Worm (Caenorhabditis elegans) whole organism, early embryonic: ENCODE data around the gene F56D5.3.

Source experiments
- B0310.2 ChIP-seq: sonication (generic microtip); optimal IDR thresholded peaks from 2 replicates; lab custom pipeline; 2016; ENCODE audit warnings: mild to moderate bottlenecking, missing genetic modification characterization, missing compliant biosample characterization
- ama-1 ChIP-seq: fragments of 150-350 bp; optimal IDR thresholded peaks from 2 replicates; lab custom pipeline; 2014
- ceh-36 ChIP-seq: sonication (generic microtip); optimal IDR thresholded peaks from 2 replicates; lab custom pipeline; 2016; ENCODE audit warnings: missing genetic modification characterization, inconsistent platforms, missing compliant biosample characterization
- hmg-4 ChIP-seq: fragments of 200-800 bp; sonication (Bioruptor generic); optimal IDR thresholded peaks from 2 replicates; lab custom pipeline; 2018; ENCODE audit warnings: mild to moderate bottlenecking, missing genetic modification characterization, missing compliant biosample characterization
- hnd-1 ChIP-seq: sonication (generic microtip); optimal IDR thresholded peaks from 2 replicates; lab custom pipeline; 2016; ENCODE audit warnings: missing genetic modification characterization, missing compliant biosample characterization
- tbx-37 ChIP-seq: fragments of 200-800 bp; sonication (Bioruptor generic); conservative IDR thresholded peaks from 2 replicates; pipeline ENCODE4 v1.3.6; 2022; ENCODE audit warnings: missing genetic modification reagents, missing genetic modification characterization, missing compliant biosample characterization
- tra-4 ChIP-seq: sonication (generic microtip); optimal IDR thresholded peaks from 2 replicates; lab custom pipeline; 2017; ENCODE audit warnings: missing genetic modification characterization, missing compliant biosample characterization

ce11 chrIV:9367852-9368627 is 29.3 kb upstream of the F56D5.3 start:
- TF ChIP-seq tbx-37 (GFP tag; lab: Robert Waterston, UW) (no peak), tra-4 (tag; lab: Kevin White, UChicago) (no peak), hnd-1 (tag; lab: Kevin White, UChicago) (no peak), ceh-36 (tag; lab: Kevin White, UChicago) (no peak), hmg-4 (GFP tag; lab: Kevin White, UChicago) (no peak), B0310.2 (tag; lab: Kevin White, UChicago) (no peak), ama-1 (lab: Kevin White, UChicago) (no peak)
